Fruit fly (Drosophila melanogaster): ENCODE results near the gene Meics.

Meics gene

DNA sequence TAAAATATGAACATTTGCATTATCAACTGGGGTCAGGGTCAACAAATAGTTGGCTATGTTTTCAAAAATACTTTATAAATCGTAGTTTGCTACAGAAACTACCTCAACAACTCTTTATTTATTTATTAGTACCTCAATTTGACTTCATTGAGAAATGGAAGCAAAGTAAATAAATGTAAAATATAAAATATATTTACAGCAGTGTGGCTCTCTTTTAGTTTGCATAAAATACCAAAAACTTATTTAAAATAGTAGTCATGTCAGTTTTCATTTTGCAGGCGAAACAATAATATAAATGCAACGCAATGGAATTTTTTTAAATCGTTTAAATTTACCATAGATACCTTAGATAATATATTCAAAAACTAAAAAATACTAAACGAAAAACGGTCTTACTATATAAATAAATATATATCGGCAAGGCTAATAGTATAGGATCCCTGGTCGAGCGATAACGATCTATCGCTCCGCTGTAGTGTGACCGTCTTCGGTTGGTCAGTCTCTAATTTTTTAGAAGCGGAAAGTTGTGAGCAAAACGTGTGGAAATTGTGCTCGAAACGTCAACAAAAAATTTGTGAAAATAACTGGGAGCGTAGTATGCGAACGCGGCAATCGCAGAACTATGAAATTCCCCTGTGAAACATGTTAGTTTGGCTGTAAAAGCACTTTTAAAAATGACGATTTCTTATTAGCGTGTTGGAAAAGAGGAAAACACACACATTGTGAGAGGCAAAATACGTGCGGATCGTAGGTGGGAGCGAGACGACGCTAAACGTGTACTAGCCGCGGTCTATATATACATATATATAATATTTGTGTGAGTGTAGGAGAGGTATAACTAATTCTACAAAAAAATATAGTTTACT, 37.4 kb upstream of the Meics start, which contains the start of the genes Nprl3 and upSET (continued):
- TF ChIP-seq zen2 (GFP tag; IDR thresholded peaks at IDR 0.05; ENCODE audit: partially characterized antibody): peak; percentile 20; the same call in 1 of the 3 replicates
- TF ChIP-seq grn (GFP tag; optimal IDR thresholded peaks at IDR 0.05): peak; percentile 99
- no peak for TF ChIP-seq dati (GFP tag; IDR thresholded peaks at IDR 0.05)
- peak; percentile 73 for TF ChIP-seq CG14710 (tag; optimal IDR thresholded peaks at IDR 0.05)
- no peak for TF ChIP-seq Dek (tag; optimal IDR thresholded peaks at IDR 0.05)
- peak; percentile 69; the same call in 1 of the 2 replicates for TF ChIP-seq ato (GFP tag; IDR thresholded peaks at IDR 0.05; ENCODE audit: partially characterized antibody)
- no peak for TF ChIP-seq CG12104 (GFP tag; optimal IDR thresholded peaks at IDR 0.05)
- peak; percentile 65 for TF ChIP-seq Ets97D (GFP tag; optimal IDR thresholded peaks at IDR 0.05)
- peak; percentile 8 for TF ChIP-seq Sox100B (GFP tag; optimal IDR thresholded peaks at IDR 0.05)
- peak; percentile 6 for TF ChIP-seq CG10147 (GFP tag; optimal IDR thresholded peaks at IDR 0.05)
- TF ChIP-seq cwo (GFP tag; optimal IDR thresholded peaks at IDR 0.05): no peak
- TF ChIP-seq sima (GFP tag; optimal IDR thresholded peaks at IDR 0.05): no peak
- TF ChIP-seq E2f2 (GFP tag; IDR thresholded peaks at IDR 0.05): 0 out of 2 replicates have a peak, but pooled peaks have one; percentile 22
- TF ChIP-seq tio (GFP tag; optimal IDR thresholded peaks at IDR 0.05): no peak
- TF ChIP-seq Hsf (GFP tag; optimal IDR thresholded peaks at IDR 0.05): peak; percentile 20
- TF ChIP-seq crol (GFP tag; IDR thresholded peaks at IDR 0.05): no peak
- no peak for TF ChIP-seq pros (GFP tag; optimal IDR thresholded peaks at IDR 0.05)
- peak; percentile 35 for TF ChIP-seq Dp (GFP tag; optimal IDR thresholded peaks at IDR 0.05)
- peak; percentile 86 for TF ChIP-seq inv (GFP tag; IDR thresholded peaks at IDR 0.05; ENCODE audit: partially characterized antibody)
- peak; percentile 95 for TF ChIP-seq amos (GFP tag; IDR thresholded peaks at IDR 0.05; ENCODE audit: partially characterized antibody)
- peak; percentile 26 for TF ChIP-seq CG17912 (GFP tag; optimal IDR thresholded peaks at IDR 0.05)

DNA sequence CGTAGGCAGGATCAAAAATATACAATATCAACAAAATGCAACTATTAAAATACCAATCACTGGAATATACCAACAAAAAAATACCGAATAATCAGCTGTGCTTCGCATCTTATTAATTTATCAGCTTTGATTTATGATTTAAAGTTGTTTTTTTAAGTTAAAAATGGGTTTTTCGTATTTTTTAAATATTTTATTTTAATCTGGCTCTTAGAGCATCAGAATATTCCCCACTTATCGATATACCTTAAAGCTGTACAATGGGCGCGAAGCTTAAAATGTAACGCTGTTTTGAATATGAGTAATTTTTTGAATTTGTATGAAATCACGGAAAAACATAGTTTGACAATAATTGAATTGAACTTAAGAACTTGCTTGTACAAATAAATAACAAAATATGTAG, 34.7 kb upstream of the Meics start, which contains the start of gene CG17359:
Gene CG17359, minus strand, starts transcription at position 48 of the 400 bp plus-strand sequence.
- TF ChIP-seq ERR (GFP tag; optimal IDR thresholded peaks at IDR 0.05): no peak
- no peak for TF ChIP-seq CG17612 (GFP tag; IDR thresholded peaks at IDR 0.05)
- TF ChIP-seq Oaz (GFP tag; IDR thresholded peaks at IDR 0.05): no peak
- no peak for TF ChIP-seq CG9215 (GFP tag; IDR thresholded peaks at IDR 0.05)
- no peak for TF ChIP-seq Hmx (GFP tag; optimal IDR thresholded peaks at IDR 0.05)
- no peak for TF ChIP-seq peb (GFP tag; IDR thresholded peaks at IDR 0.05)
- no peak for TF ChIP-seq HLHmδ (GFP tag; optimal IDR thresholded peaks at IDR 0.05)
- no peak for TF ChIP-seq CG30403 (GFP tag; optimal IDR thresholded peaks at IDR 0.05)
- peak in 1 of 2 experiments; percentile 73 for TF ChIP-seq crp (GFP tag; optimal IDR thresholded peaks at IDR 0.05)
- no peak for TF ChIP-seq CG7372 (GFP tag; IDR thresholded peaks at IDR 0.05)
- no peak for TF ChIP-seq Ada2b (GFP tag; IDR thresholded peaks at IDR 0.05)
- no peak for TF ChIP-seq tx (GFP tag; optimal IDR thresholded peaks at IDR 0.05)
- TF ChIP-seq Rfx (GFP tag; IDR thresholded peaks at IDR 0.05): no peak
- no peak for TF ChIP-seq gsb (GFP tag; IDR thresholded peaks at IDR 0.05)
- peak; percentile 18 for TF ChIP-seq gfzf (GFP tag; optimal IDR thresholded peaks at IDR 0.05)
- TF ChIP-seq h (optimal IDR thresholded peaks at IDR 0.05): no peak
- TF ChIP-seq E2f2 (GFP tag; IDR thresholded peaks at IDR 0.05): peak; percentile 63; the same call in 1 of the 2 replicates
- TF ChIP-seq tna (GFP tag; IDR thresholded peaks at IDR 0.05; ENCODE audit: partially characterized antibody): no peak
- TF ChIP-seq crol (GFP tag; IDR thresholded peaks at IDR 0.05): no peak
- TF ChIP-seq BEAF-32 (GFP tag; optimal IDR thresholded peaks at IDR 0.05): peak; percentile 5
- TF ChIP-seq CG13123 (GFP tag; optimal IDR thresholded peaks at IDR 0.05): no peak
- TF ChIP-seq Hsf (GFP tag; optimal IDR thresholded peaks at IDR 0.05): no peak
- TF ChIP-seq chm (GFP tag; IDR thresholded peaks at IDR 0.05): no peak
- TF ChIP-seq MESR4 (GFP tag; optimal IDR thresholded peaks at IDR 0.05): no peak
- no peak for TF ChIP-seq maf-S (GFP tag; optimal IDR thresholded peaks at IDR 0.05)
- TF ChIP-seq ash1 (GFP tag; optimal IDR thresholded peaks at IDR 0.05): no peak
- TF ChIP-seq sens (GFP tag): peak; percentile 59
- TF ChIP-seq CG31224 (GFP tag; IDR thresholded peaks at IDR 0.05): no peak
- TF ChIP-seq CG11695 (GFP tag; IDR thresholded peaks at IDR 0.05): no peak
- TF ChIP-seq stwl (tag; optimal IDR thresholded peaks at IDR 0.05): peak; percentile 14
- no peak for TF ChIP-seq klu (GFP tag; IDR thresholded peaks at IDR 0.05)

Data from whole organism, embryonic.